Worm (Caenorhabditis elegans) whole organism, L4/young adult: ENCODE results near the gene Y37H2A.10.

Source experiments
- W03F9.2 ChIP-seq: fragments of 150-350 bp; optimal IDR thresholded peaks from 2 replicates; lab custom pipeline; 2014; ENCODE audit warnings: missing biosample characterization, missing genetic modification characterization
- dao-5 ChIP-seq: sonication (generic microtip); optimal IDR thresholded peaks from 2 replicates; lab custom pipeline; 2016; ENCODE audit warnings: missing genotype, missing genetic modification characterization, moderate library complexity, missing compliant biosample characterization
- him-1 ChIP-seq: sonication (generic microtip); optimal IDR thresholded peaks from 2 replicates; lab custom pipeline; 2016; ENCODE audit warnings: missing genotype, missing genetic modification reagents, missing genetic modification characterization, missing compliant biosample characterization

DNA sequence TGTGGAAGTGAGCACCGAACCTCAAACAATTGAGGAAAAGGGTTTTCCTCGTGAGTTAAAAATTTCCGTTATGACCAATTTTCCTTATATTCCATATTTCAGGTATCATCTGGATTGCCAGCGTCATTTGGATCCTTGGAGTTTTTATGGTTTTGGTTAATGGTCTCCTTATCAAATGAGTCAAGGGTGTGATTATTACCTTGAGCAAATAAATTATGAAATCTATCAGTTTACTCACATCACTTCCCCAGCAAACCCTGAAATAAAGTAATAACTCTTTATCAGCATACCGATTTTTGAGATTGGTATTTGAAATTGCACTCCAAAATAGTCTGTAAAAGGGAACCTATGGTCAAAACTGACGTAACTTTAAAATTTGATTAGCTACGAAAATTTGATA lies 5.6 kb downstream of the Y37H2A.10 start:
- no peak for TF ChIP-seq him-1 (tag; lab: Kevin White, UChicago)
- TF ChIP-seq W03F9.2 (tag; lab: Kevin White, UChicago): no peak
- no peak for TF ChIP-seq dao-5 (tag; lab: Kevin White, UChicago)
